Fruit fly (Drosophila melanogaster): ENCODE data around the gene Nfs1.
A peak's percentile ranks its signal among the peaks of the same experiment; 100 is the strongest.

The Nfs1 gene

DNA sequence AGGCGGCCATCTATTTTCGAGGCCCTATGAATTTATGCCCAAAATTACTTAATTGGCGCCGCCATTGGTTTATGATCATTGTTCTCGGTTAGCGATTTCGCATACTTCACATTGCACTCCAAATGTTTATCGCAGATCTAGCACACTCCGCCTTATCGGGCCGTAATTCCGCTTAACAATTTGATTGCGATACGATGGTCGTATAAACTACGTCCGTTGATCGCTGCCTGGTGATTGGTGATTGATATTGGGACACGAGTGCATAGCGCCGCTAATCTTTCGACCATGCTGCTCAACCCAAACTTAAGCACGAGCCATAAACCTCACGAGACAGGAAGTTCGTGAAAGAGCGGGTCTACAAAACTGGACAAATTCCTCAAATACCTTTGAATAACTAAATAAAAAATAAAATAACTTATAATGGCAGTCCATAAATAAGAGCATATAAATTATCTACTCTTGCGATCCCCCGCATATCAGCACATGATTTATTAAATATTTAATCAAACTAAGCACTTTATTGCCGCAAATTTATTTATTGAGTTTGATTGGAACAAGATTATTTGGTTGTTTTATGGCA is 31.2 kb downstream of the Nfs1 start (continued):
- TF ChIP-seq chinmo (GFP tag; IDR thresholded peaks at IDR 0.05; ENCODE audit: partially characterized antibody) (0 out of 4 replicates have a peak, but pooled peaks have one; percentile 48), CG15514 (GFP tag; optimal IDR thresholded peaks at IDR 0.05) (no peak), B-H2 (GFP tag; optimal IDR thresholded peaks at IDR 0.05) (peak; percentile 10)

DNA sequence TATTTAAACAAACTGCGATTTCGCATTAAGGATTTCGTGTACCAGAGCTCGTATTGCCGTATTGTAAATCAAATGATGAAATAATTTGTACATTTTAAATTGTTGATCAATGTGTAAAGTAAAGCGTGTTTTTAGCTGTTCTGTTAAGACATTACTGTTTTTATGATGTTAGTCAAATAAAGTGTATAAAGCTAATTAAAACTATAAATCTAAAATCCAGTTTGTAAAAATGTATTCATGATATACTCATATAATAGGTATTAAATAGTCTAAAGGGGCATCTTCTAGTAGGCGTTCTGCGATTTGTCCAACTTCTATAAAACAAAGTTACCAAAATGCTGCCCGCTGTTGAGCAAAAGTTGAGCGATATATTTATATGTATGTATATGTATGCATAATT is 34.4 kb downstream of the Nfs1 start, which contains the start of gene CG18788:
TSS of gene CG18788 (plus strand) at position 301 of the 400 bp plus-strand sequence.
- no peak for TF ChIP-seq klu (GFP tag; IDR thresholded peaks at IDR 0.05)
- TF ChIP-seq Myb (GFP tag; optimal IDR thresholded peaks at IDR 0.05), result no peak
- no peak for TF ChIP-seq BtbVII (GFP tag; optimal IDR thresholded peaks at IDR 0.05)
- no peak for TF ChIP-seq dysf (GFP tag; IDR thresholded peaks at IDR 0.05)

DNA sequence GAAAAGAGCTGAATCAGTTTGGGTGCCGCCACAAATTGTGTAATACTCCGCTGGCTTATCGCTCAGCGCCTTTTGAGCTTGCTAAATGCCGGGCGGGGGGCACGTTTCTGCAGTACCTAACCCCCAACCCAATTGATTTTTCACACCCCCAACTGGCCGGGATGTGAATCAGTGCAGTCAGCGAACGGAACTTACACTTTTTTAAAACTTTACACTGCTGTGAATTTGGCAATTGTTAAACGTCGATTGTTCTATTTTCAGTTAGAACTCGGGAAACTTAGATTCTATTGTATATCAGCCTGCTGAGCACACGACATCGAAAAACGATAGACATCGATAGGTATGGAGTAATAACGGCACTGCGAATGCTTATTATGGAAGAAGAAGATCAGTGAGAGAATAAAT is 38.7 kb downstream of the Nfs1 start, which contains the start of gene Tom70:
TSS of gene Tom70 (minus strand) at position 335 of the 405 bp plus-strand sequence.
- no peak for TF ChIP-seq exex (tag; optimal IDR thresholded peaks at IDR 0.05)
- no peak for TF ChIP-seq CG12769 (tag; optimal IDR thresholded peaks at IDR 0.05)
- no peak for TF ChIP-seq HHEX (GFP tag; optimal IDR thresholded peaks at IDR 0.05)
- TF ChIP-seq wor (GFP tag; IDR thresholded peaks at IDR 0.05), result no peak
- TF ChIP-seq ara (GFP tag; IDR thresholded peaks at IDR 0.05), result no peak
- no peak for TF ChIP-seq CG14860 (GFP tag; IDR thresholded peaks at IDR 0.05; ENCODE audit: partially characterized antibody)
- TF ChIP-seq bowl (GFP tag; IDR thresholded peaks at IDR 0.05), result no peak
- TF ChIP-seq D19A (tag; optimal IDR thresholded peaks at IDR 0.05), result no peak
- peak; percentile 61 for TF ChIP-seq Bgb (GFP tag; IDR thresholded peaks at IDR 0.05; ENCODE audit: partially characterized antibody)
- TF ChIP-seq CG12071 (GFP tag; optimal IDR thresholded peaks at IDR 0.05), result no peak
- TF ChIP-seq tna (GFP tag; IDR thresholded peaks at IDR 0.05; ENCODE audit: partially characterized antibody), result no peak
- TF ChIP-seq H2.0 (GFP tag; IDR thresholded peaks at IDR 0.05), result no peak
- no peak for TF ChIP-seq Jarid2 (GFP tag; optimal IDR thresholded peaks at IDR 0.05)
- peak; percentile 38 for TF ChIP-seq trem (tag; optimal IDR thresholded peaks at IDR 0.05)
- no peak for TF ChIP-seq Meics (GFP tag; optimal IDR thresholded peaks at IDR 0.05)
- 0 out of 3 replicates have a peak, but pooled peaks have one; percentile 30 for TF ChIP-seq Opbp (GFP tag; IDR thresholded peaks at IDR 0.05; ENCODE audit: partially characterized antibody)
- TF ChIP-seq cg (GFP tag; optimal IDR thresholded peaks at IDR 0.05), result no peak
- TF ChIP-seq CG12104 (GFP tag; optimal IDR thresholded peaks at IDR 0.05), result no peak
- peak; percentile 34; the same call in 1 of the 3 replicates for TF ChIP-seq zen2 (GFP tag; IDR thresholded peaks at IDR 0.05; ENCODE audit: partially characterized antibody)
- no peak for TF ChIP-seq Awh (GFP tag; IDR thresholded peaks at IDR 0.05)
- no peak for TF ChIP-seq CG8765 (GFP tag; IDR thresholded peaks at IDR 0.05)
- no peak for TF ChIP-seq CG11560 (tag; IDR thresholded peaks at IDR 0.05)
- no peak for TF ChIP-seq jigr1 (GFP tag; IDR thresholded peaks at IDR 0.05)
- no peak for TF ChIP-seq CG13424 (tag; optimal IDR thresholded peaks at IDR 0.05)
- TF ChIP-seq Hmr (GFP tag; optimal IDR thresholded peaks at IDR 0.05), result no peak
- no peak for TF ChIP-seq CG4328 (GFP tag; optimal IDR thresholded peaks at IDR 0.05)
- TF ChIP-seq CG16863 (GFP tag; optimal IDR thresholded peaks at IDR 0.05), result no peak
- no peak for TF ChIP-seq CG1529 (GFP tag; optimal IDR thresholded peaks at IDR 0.05)
- TF ChIP-seq CG18764 (GFP tag; optimal IDR thresholded peaks at IDR 0.05), result no peak
- no peak for TF ChIP-seq ab (GFP tag; optimal IDR thresholded peaks at IDR 0.05)
- no peak for TF ChIP-seq Spps (tag; optimal IDR thresholded peaks at IDR 0.05)
- 0 out of 2 replicates have a peak, but pooled peaks have one; percentile 21 for TF ChIP-seq ato (GFP tag; IDR thresholded peaks at IDR 0.05; ENCODE audit: partially characterized antibody)
- TF ChIP-seq nerfin-2 (GFP tag; IDR thresholded peaks at IDR 0.05; ENCODE audit: partially characterized antibody), result no peak
- TF ChIP-seq dysf (GFP tag; IDR thresholded peaks at IDR 0.05), result no peak
- peak; percentile 32 for TF ChIP-seq CG12659 (GFP tag; optimal IDR thresholded peaks at IDR 0.05)
- no peak for TF ChIP-seq pum (GFP tag; optimal IDR thresholded peaks at IDR 0.05)
- TF ChIP-seq lab (GFP tag; optimal IDR thresholded peaks at IDR 0.05), result no peak
- TF ChIP-seq Doc3 (GFP tag; IDR thresholded peaks at IDR 0.05; ENCODE audit: partially characterized antibody), result peak; percentile 44; the same call in 1 of the 3 replicates
- TF ChIP-seq sr (GFP tag; IDR thresholded peaks at IDR 0.05), result no peak

Measured in whole organism, embryonic.